Worm (Caenorhabditis elegans): ENCODE data around the gene dhs-7.

DNA sequence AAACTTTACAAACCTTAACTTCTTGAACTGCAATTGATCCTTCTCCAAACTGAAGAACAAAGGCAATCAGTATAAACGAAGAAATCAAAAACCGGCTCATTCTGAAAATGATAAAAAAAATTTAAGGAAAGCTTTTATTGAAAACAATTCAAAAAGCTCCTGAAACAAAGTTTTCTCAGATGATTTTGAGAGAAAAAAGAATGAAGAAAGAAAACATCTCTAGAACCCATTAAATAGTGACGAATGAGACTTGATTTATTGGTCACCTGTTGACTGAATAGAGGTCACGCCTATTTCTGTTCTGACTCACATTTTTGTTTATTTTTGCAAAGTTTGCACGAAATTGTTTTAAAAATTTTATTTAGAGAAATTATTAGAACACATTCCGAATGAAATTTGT is 3.0 kb upstream of the dhs-7 start, which contains the start of gene E04F6.8:
- TF ChIP-seq dpl-1 (GFP tag; optimal IDR thresholded peaks at IDR 0.05) (no peak), hsf-1 (GFP tag; IDR thresholded peaks at IDR 0.05) (no peak), F55B11.4 (tag; optimal IDR thresholded peaks at IDR 0.05; ENCODE audit: borderline replicate concordance, insufficient read depth) (no peak), nfya-1 (tag; optimal IDR thresholded peaks at IDR 0.05; ENCODE audit: borderline replicate concordance, insufficient read depth) (no peak), K12H6.12 (tag; optimal IDR thresholded peaks at IDR 0.05) (no peak), hlh-26 (GFP tag; conservative IDR thresholded peaks at IDR 0.05) (no peak), let-607 (tag; optimal IDR thresholded peaks at IDR 0.05) (no peak), ama-1 (optimal IDR thresholded peaks at IDR 0.05) (no peak), ama-1 (GFP tag; optimal IDR thresholded peaks at IDR 0.05) (no peak), C06A6.2 (GFP tag; conservative IDR thresholded peaks at IDR 0.05) (no peak), lin-54 (GFP tag; optimal IDR thresholded peaks at IDR 0.05) (no peak)

All from whole organism, young adult.